Worm (Caenorhabditis elegans) whole organism, young adult: Measurements from ENCODE around the gene F55F3.4.

Experiments used
- B0261.1 ChIP-seq: sonication (generic microtip); optimal IDR thresholded peaks from 2 replicates; lab custom pipeline; 2016; ENCODE audit warnings: mild to moderate bottlenecking, missing genetic modification characterization, moderate library complexity, missing compliant biosample characterization
- B0336.3 ChIP-seq: fragments of 200-800 bp; sonication (Bioruptor generic); IDR thresholded peaks from 2 replicates; pipeline ENCODE4 v1.3.6; 2022; ENCODE audit warnings: missing genetic modification characterization, missing compliant biosample characterization
- K12H6.12 ChIP-seq: fragments of 200-800 bp; sonication (Bioruptor generic); optimal IDR thresholded peaks from 2 replicates; lab custom pipeline; 2018; ENCODE audit warnings: mild to moderate bottlenecking, missing genetic modification characterization, missing compliant biosample characterization
- T26A5.8 ChIP-seq: sonication (generic microtip); optimal IDR thresholded peaks from 2 replicates; lab custom pipeline; 2016; ENCODE audit warnings: missing genetic modification characterization, missing compliant biosample characterization
- Y53F4B.3 ChIP-seq: fragments of 200-800 bp; sonication (Bioruptor generic); IDR thresholded peaks from 2 replicates; pipeline ENCODE4 v1.3.6; 2022; ENCODE audit warnings: missing genetic modification reagents, missing genetic modification characterization, missing compliant biosample characterization
- Y53G8AR.9 ChIP-seq: fragments of 200-800 bp; sonication (Bioruptor generic); conservative IDR thresholded peaks from 2 replicates; pipeline ENCODE4 v1.3.6; 2022; ENCODE audit warnings: missing genetic modification reagents, missing genetic modification characterization, missing compliant biosample characterization
- Y67H2A.10 ChIP-seq: fragments of 200-800 bp; sonication (Bioruptor generic); conservative IDR thresholded peaks from 2 replicates; pipeline ENCODE4 v1.3.6; 2022; ENCODE audit warnings: missing genetic modification reagents, missing genetic modification characterization, missing compliant biosample characterization
- ama-1 ChIP-seq, 3 experiments: fragments of 150-350 bp in 1 of 3; sonication (generic microtip) in 2 of 3; optimal IDR thresholded peaks; 2 replicates each; lab custom pipeline; 2014 to 2018; ENCODE audit warnings: missing biosample characterization in 2 of 3, missing genetic modification characterization in 2 of 3, missing genetic modification reagents in 2 of 3
- atf-7 ChIP-seq: sonication (generic microtip); optimal IDR thresholded peaks from 2 replicates; lab custom pipeline; 2017; ENCODE audit warnings: mild to moderate bottlenecking, missing genetic modification characterization, missing compliant biosample characterization
- attf-6 ChIP-seq: fragments of 200-800 bp; sonication (Bioruptor generic); IDR thresholded peaks from 2 replicates; pipeline ENCODE4 v1.3.6; 2022; ENCODE audit warnings: missing genetic modification reagents, missing genetic modification characterization, missing compliant biosample characterization
- bed-2 ChIP-seq: fragments of 200-800 bp; sonication (Bioruptor generic); IDR thresholded peaks from 2 replicates; pipeline ENCODE4 v1.3.6; 2022; ENCODE audit warnings: missing genetic modification reagents, missing genetic modification characterization, missing compliant biosample characterization
- ceh-79 ChIP-seq: sonication (generic microtip); optimal IDR thresholded peaks from 2 replicates; lab custom pipeline; 2017; ENCODE audit warnings: mild to moderate bottlenecking, missing genetic modification characterization, missing compliant biosample characterization
- hsf-1 ChIP-seq: fragments of 200-800 bp; sonication (Bioruptor generic); IDR thresholded peaks from 2 replicates; pipeline ENCODE4 v1.3.6; 2022; ENCODE audit warnings: missing genetic modification reagents, missing genetic modification characterization, missing compliant biosample characterization
- let-526 ChIP-seq: fragments of 200-800 bp; sonication (Bioruptor generic); IDR thresholded peaks from 2 replicates; pipeline ENCODE4 v1.3.6; 2022; ENCODE audit warnings: missing genetic modification reagents, missing genetic modification characterization, missing compliant biosample characterization
- lin-26 ChIP-seq: fragments of 200-800 bp; sonication (Bioruptor generic); IDR thresholded peaks from 2 replicates; pipeline ENCODE4 v1.3.6; 2022; ENCODE audit warnings: missing genetic modification reagents, missing genetic modification characterization, missing compliant biosample characterization
- lin-40 ChIP-seq: sonication (generic microtip); optimal IDR thresholded peaks from 2 replicates; lab custom pipeline; 2016; ENCODE audit warnings: missing genetic modification characterization, mild to moderate bottlenecking, missing compliant biosample characterization, missing genotype, missing genetic modification reagents
- madf-3 ChIP-seq: fragments of 200-800 bp; sonication (Bioruptor generic); IDR thresholded peaks from 2 replicates; pipeline ENCODE4 v1.3.6; 2022; ENCODE audit warnings: missing genetic modification reagents, missing genetic modification characterization, missing compliant biosample characterization
- madf-8 ChIP-seq: fragments of 200-800 bp; sonication (Bioruptor generic); conservative IDR thresholded peaks from 2 replicates; pipeline ENCODE4 v1.3.6; 2022; ENCODE audit warnings: missing genetic modification reagents, missing genetic modification characterization, missing compliant biosample characterization
- mcd-1 ChIP-seq: fragments of 200-800 bp; sonication (Bioruptor generic); IDR thresholded peaks from 2 replicates; pipeline ENCODE4 v1.3.6; 2022; ENCODE audit warnings: missing genetic modification reagents, missing genetic modification characterization, missing compliant biosample characterization
- nfya-1 ChIP-seq: sonication (generic microtip); optimal IDR thresholded peaks from 2 replicates; lab custom pipeline; 2017; ENCODE audit warnings: antibody characterized with exemption, missing compliant biosample characterization, missing genetic modification characterization, borderline replicate concordance; ENCODE audit not compliant: insufficient read depth
- nfya-2 ChIP-seq: fragments of 200-800 bp; sonication (Bioruptor generic); IDR thresholded peaks from 2 replicates; pipeline ENCODE4 v1.3.6; 2022; ENCODE audit warnings: missing genetic modification reagents, missing genetic modification characterization, missing compliant biosample characterization
- nhr-27 ChIP-seq: fragments of 200-800 bp; sonication (Bioruptor generic); optimal IDR thresholded peaks from 2 replicates; lab custom pipeline; 2018; ENCODE audit warnings: mild to moderate bottlenecking, missing genetic modification characterization, moderate library complexity, missing compliant biosample characterization
- nhr-80 ChIP-seq: sonication (generic microtip); optimal IDR thresholded peaks from 2 replicates; lab custom pipeline; 2016; ENCODE audit warnings: missing genetic modification characterization, missing compliant biosample characterization
- pha-4 ChIP-seq: fragments of 150-350 bp; sonication (generic microtip); optimal IDR thresholded peaks from 2 replicates; lab custom pipeline; 2014; ENCODE audit warnings: missing biosample characterization, missing genetic modification reagents, missing genetic modification characterization
- repo-1 ChIP-seq: sonication (generic microtip); optimal IDR thresholded peaks from 2 replicates; lab custom pipeline; 2017; ENCODE audit warnings: mild to moderate bottlenecking, missing genetic modification characterization, missing compliant biosample characterization
- sea-2 ChIP-seq: fragments of 200-800 bp; sonication (Bioruptor generic); IDR thresholded peaks from 2 replicates; pipeline ENCODE4 v1.3.6; 2022; ENCODE audit warnings: missing genetic modification characterization, missing compliant biosample characterization
- snpc-1.1 ChIP-seq: sonication (generic microtip); optimal IDR thresholded peaks from 2 replicates; lab custom pipeline; 2017; ENCODE audit warnings: missing genetic modification characterization, mild to moderate bottlenecking, missing compliant biosample characterization, antibody characterized with exemption, moderate library complexity, missing genotype, missing genetic modification reagents; ENCODE audit not compliant: insufficient read depth
- somi-1 ChIP-seq: fragments of 200-800 bp; sonication (Bioruptor generic); optimal IDR thresholded peaks from 2 replicates; lab custom pipeline; 2018; ENCODE audit warnings: mild to moderate bottlenecking, missing genetic modification characterization, missing compliant biosample characterization
- sptf-2 ChIP-seq: fragments of 200-800 bp; sonication (Bioruptor generic); optimal IDR thresholded peaks from 2 replicates; lab custom pipeline; 2018; ENCODE audit warnings: mild to moderate bottlenecking, missing genetic modification characterization, missing compliant biosample characterization
- unc-62 ChIP-seq: fragments of 150-350 bp; optimal IDR thresholded peaks from 2 replicates; lab custom pipeline; 2014; ENCODE audit warnings: missing biosample characterization, missing genetic modification reagents, missing genetic modification characterization
- xnd-1 ChIP-seq: sonication (generic microtip); optimal IDR thresholded peaks from 2 replicates; lab custom pipeline; 2016; ENCODE audit warnings: missing genotype, missing genetic modification reagents, missing genetic modification characterization, missing compliant biosample characterization
- ztf-25 ChIP-seq: fragments of 200-800 bp; sonication (Bioruptor generic); IDR thresholded peaks from 2 replicates; pipeline ENCODE4 v1.3.6; 2022; ENCODE audit warnings: missing genetic modification reagents, missing genetic modification characterization, missing compliant biosample characterization
- ztf-26 ChIP-seq: sonication (generic microtip); optimal IDR thresholded peaks from 2 replicates; lab custom pipeline; 2017; ENCODE audit warnings: missing genetic modification characterization, missing compliant biosample characterization

The F55F3.4 gene

DNA sequence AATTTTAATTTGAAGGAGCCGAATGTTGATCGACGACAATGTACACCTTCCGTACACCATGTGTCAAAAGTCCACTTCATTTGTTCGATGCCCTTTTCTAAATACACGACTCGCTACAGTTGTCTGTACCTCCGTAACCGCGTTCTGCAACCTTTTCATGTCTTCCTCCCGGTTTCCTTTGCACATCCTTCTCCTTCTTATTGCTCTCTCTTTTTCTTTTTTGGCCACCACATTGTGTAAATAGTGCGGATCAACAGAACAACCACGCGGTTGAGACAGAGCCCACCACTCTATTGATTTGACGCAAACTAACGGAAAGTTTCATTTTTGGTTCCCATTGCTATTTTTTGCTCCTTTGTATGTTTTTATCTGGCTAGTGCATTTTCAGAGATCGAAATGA is 42.0 kb upstream of the F55F3.4 start:
- TF ChIP-seq K12H6.12 (tag; lab: Kevin White, UChicago) = no peak
- TF ChIP-seq repo-1 = no peak
- TF ChIP-seq madf-3 (GFP tag; lab: Robert Waterston, UW) = no peak
- TF ChIP-seq ceh-79 (tag; lab: Kevin White, UChicago) = no peak
- TF ChIP-seq lin-26 (GFP tag; lab: Robert Waterston, UW) = no peak

DNA sequence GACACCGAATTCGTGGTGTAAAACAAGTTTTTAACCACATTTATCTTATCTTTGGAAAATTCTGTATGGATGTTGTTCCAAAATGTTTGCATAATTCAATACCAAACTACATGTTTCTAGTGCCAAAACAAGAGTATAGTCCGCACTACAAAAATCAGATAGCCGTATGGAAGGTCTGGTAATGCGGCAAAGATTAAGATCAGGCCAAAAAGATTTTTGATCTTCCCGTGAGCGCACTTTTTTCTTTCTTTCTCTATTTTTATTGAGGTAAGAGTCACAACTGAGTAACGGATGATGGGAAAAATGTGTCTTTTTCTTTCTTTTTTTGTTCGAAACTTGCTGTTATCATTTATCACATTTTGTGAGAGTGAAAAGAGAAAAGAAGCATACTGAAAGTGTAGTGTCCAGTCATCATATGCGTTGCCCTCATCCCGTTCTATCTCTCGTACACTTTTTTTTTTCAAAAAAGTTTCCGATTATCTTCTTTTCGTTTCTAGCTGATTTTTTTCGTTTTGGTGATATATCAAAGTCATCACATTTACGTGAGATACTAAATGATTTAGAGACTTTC is 40.7 kb upstream of the F55F3.4 start:
- peak; percentile 27 for TF ChIP-seq ztf-26 (tag; lab: Kevin White, UChicago)
- TF ChIP-seq madf-3 (GFP tag; lab: Robert Waterston, UW) = no peak
- TF ChIP-seq nfya-2 (GFP tag; lab: Robert Waterston, UW) = no peak
- TF ChIP-seq ztf-25 (GFP tag; lab: Robert Waterston, UW) = no peak
- TF ChIP-seq pha-4 (tag; lab: Kevin White, UChicago) = no peak
- TF ChIP-seq somi-1 (GFP tag; lab: Kevin White, UChicago) = peak; percentile 88
- TF ChIP-seq bed-2 (GFP tag; lab: Robert Waterston, UW) = no peak
- peak; percentile 58 for TF ChIP-seq nhr-80
- TF ChIP-seq sea-2 (GFP tag; lab: Robert Waterston, UW) = no peak
- peak; percentile 57 for TF ChIP-seq lin-40 (tag; lab: Kevin White, UChicago)
- TF ChIP-seq snpc-1.1 (tag; lab: Kevin White, UChicago) = no peak
- no peak for TF ChIP-seq ceh-79 (tag; lab: Kevin White, UChicago)

ce11 chrX:13745558-13745957 is 39.8 kb upstream of the F55F3.4 start:
- TF ChIP-seq attf-6 (GFP tag; lab: Robert Waterston, UW) = no peak
- no peak for TF ChIP-seq T26A5.8 (tag; lab: Kevin White, UChicago)
- TF ChIP-seq let-526 (GFP tag; lab: Robert Waterston, UW) = no peak
- TF ChIP-seq atf-7 = no peak
- TF ChIP-seq B0261.1 = no peak
- TF ChIP-seq nhr-27 (tag; lab: Kevin White, UChicago) = no peak
- no peak for TF ChIP-seq mcd-1
- no peak for TF ChIP-seq hsf-1 (GFP tag; lab: Robert Waterston, UW)
- no peak for TF ChIP-seq Y53G8AR.9 (GFP tag; lab: Robert Waterston, UW)
- TF ChIP-seq B0336.3 (GFP tag; lab: Robert Waterston, UW) = no peak
- TF ChIP-seq Y53F4B.3 (GFP tag; lab: Robert Waterston, UW) = no peak
- TF ChIP-seq sptf-2 (GFP tag; lab: Kevin White, UChicago) = no peak
- no peak for TF ChIP-seq ztf-26 (tag; lab: Kevin White, UChicago)
- no peak for TF ChIP-seq madf-3 (GFP tag; lab: Robert Waterston, UW)
- TF ChIP-seq xnd-1 (tag; lab: Kevin White, UChicago) = no peak

DNA sequence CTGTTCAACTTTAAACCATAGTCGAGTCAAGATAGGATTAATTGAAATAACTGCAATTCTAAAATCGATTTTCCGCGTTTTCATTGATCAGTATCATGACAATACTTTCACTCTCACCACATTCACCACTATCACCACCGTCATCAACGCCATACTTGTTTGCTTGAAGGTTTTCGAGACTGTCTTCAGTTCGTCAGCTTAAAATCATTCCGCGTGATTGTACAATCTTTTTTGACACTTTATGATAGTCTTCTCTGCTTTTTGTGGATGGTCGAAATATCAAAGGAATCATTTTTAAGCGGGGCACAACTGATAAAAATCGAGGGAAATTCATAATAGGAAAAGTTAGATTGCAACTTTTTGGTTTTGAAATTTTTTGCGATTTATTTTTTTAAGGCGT is 39.1 kb upstream of the F55F3.4 start:
- no peak for TF ChIP-seq Y67H2A.10 (GFP tag; lab: Robert Waterston, UW)
- TF ChIP-seq nfya-1 (tag; lab: Kevin White, UChicago) = no peak
- peak; percentile 76 for TF ChIP-seq unc-62 (GFP tag; lab: Kevin White, UChicago)
- TF ChIP-seq madf-8 (GFP tag; lab: Robert Waterston, UW) = no peak
- TF ChIP-seq nhr-80 = peak; percentile 79
- no peak for TF ChIP-seq ama-1 (optimal IDR thresholded peaks at IDR 0.05; lab: Kevin White, UChicago)
- TF ChIP-seq ama-1 (GFP tag; optimal IDR thresholded peaks at IDR 0.05; lab: Kevin White, UChicago) = no peak
